Worm (Caenorhabditis elegans) whole organism, L2 larva: Measurements from ENCODE around the gene fbxb-15.

Source experiments
- ama-1 ChIP-seq: fragments of 150-350 bp; optimal IDR thresholded peaks from 2 replicates; lab custom pipeline; 2018; ENCODE audit warnings: inconsistent platforms
- lsy-2 ChIP-seq, 2 experiments: fragments of 150-350 bp in 1 of 2; sonication (generic microtip) in 1 of 2; optimal IDR thresholded peaks; 2 replicates each; lab custom pipeline; 2014 to 2017; ENCODE audit warnings: missing biosample characterization in 2 of 2, missing genetic modification characterization in 2 of 2
- snpc-4 ChIP-seq: fragments of 150-350 bp; optimal IDR thresholded peaks from 2 replicates; lab custom pipeline; 2014; ENCODE audit warnings: missing biosample characterization, missing genetic modification characterization
- unc-39 ChIP-seq: fragments of 150-350 bp; optimal IDR thresholded peaks from 2 replicates; lab custom pipeline; 2014; ENCODE audit warnings: missing biosample characterization, missing genetic modification characterization
- unc-62 ChIP-seq: fragments of 150-350 bp; optimal IDR thresholded peaks from 2 replicates; lab custom pipeline; 2014; ENCODE audit warnings: missing biosample characterization, missing genetic modification reagents, missing genetic modification characterization

- TF ChIP-seq unc-62 (GFP tag; lab: Kevin White, UChicago) (no peak), unc-39 (no peak), lsy-2 (tag; optimal IDR thresholded peaks at IDR 0.05; lab: Kevin White, UChicago) (no peak), snpc-4 (tag; lab: Kevin White, UChicago) (no peak), ama-1 (lab: Kevin White, UChicago) (no peak)
These were observed 50.2 kb downstream of the fbxb-15 start for ce11 chrII:1603049-1603448.
